Worm (Caenorhabditis elegans) whole organism, late embryonic: ENCODE results near the gene T04F8.3.

Source experiments
- C08G9.2 ChIP-seq: sonication (generic microtip); optimal IDR thresholded peaks from 2 replicates; lab custom pipeline; 2016; ENCODE audit warnings: mild to moderate bottlenecking, missing genetic modification characterization, moderate library complexity, missing compliant biosample characterization
- C38D4.7 ChIP-seq: fragments of 200-800 bp; sonication (Bioruptor generic); optimal IDR thresholded peaks from 2 replicates; lab custom pipeline; 2018; ENCODE audit warnings: mild to moderate bottlenecking, missing genetic modification characterization, moderate library complexity, missing compliant biosample characterization
- K02D7.2 ChIP-seq: sonication (generic microtip); optimal IDR thresholded peaks from 2 replicates; lab custom pipeline; 2017; ENCODE audit warnings: mild to moderate bottlenecking, missing genetic modification characterization, missing compliant biosample characterization
- T23F11.4 ChIP-seq: fragments of 200-800 bp; sonication (Bioruptor generic); optimal IDR thresholded peaks from 2 replicates; lab custom pipeline; 2018; ENCODE audit warnings: mild to moderate bottlenecking, missing genetic modification characterization, missing compliant biosample characterization
- Y22D7AL.16 ChIP-seq: sonication (generic microtip); optimal IDR thresholded peaks from 2 replicates; lab custom pipeline; 2016; ENCODE audit warnings: missing genetic modification characterization, missing compliant biosample characterization
- ahr-1 ChIP-seq: sonication (generic microtip); optimal IDR thresholded peaks from 2 replicates; lab custom pipeline; 2016; ENCODE audit warnings: missing genetic modification characterization, missing compliant biosample characterization
- ceh-18 ChIP-seq: sonication (generic microtip); optimal IDR thresholded peaks from 2 replicates; lab custom pipeline; 2016; ENCODE audit warnings: missing genetic modification characterization, missing compliant biosample characterization
- ceh-19 ChIP-seq: fragments of 200-800 bp; sonication (Bioruptor generic); optimal IDR thresholded peaks from 2 replicates; lab custom pipeline; 2018; ENCODE audit warnings: mild to moderate bottlenecking, missing genetic modification characterization, missing compliant biosample characterization
- ceh-2 ChIP-seq: sonication (generic microtip); optimal IDR thresholded peaks from 2 replicates; lab custom pipeline; 2016; ENCODE audit warnings: missing genotype, missing genetic modification characterization, missing compliant biosample characterization
- ceh-30 ChIP-seq: fragments of 150-350 bp; optimal IDR thresholded peaks from 2 replicates; lab custom pipeline; 2014; ENCODE audit warnings: missing biosample characterization, missing genetic modification characterization
- ceh-31 ChIP-seq: sonication (generic microtip); optimal IDR thresholded peaks from 2 replicates; lab custom pipeline; 2016; ENCODE audit warnings: missing genetic modification characterization, missing compliant biosample characterization
- ceh-34 ChIP-seq: sonication (generic microtip); optimal IDR thresholded peaks from 2 replicates; lab custom pipeline; 2016; ENCODE audit warnings: mild to moderate bottlenecking, missing genetic modification characterization, missing compliant biosample characterization
- ceh-45 ChIP-seq: fragments of 200-800 bp; sonication (Bioruptor generic); IDR thresholded peaks from 2 replicates; pipeline ENCODE4 v1.3.6; 2022; ENCODE audit warnings: missing genetic modification reagents, missing genetic modification characterization, missing compliant biosample characterization
- ceh-6 ChIP-seq: fragments of 200-800 bp; sonication (Bioruptor generic); optimal IDR thresholded peaks from 2 replicates; lab custom pipeline; 2018; ENCODE audit warnings: mild to moderate bottlenecking, missing genetic modification characterization, missing compliant biosample characterization
- dve-1 ChIP-seq: sonication (generic microtip); optimal IDR thresholded peaks from 2 replicates; lab custom pipeline; 2017; ENCODE audit warnings: antibody characterized with exemption, mild to moderate bottlenecking, missing genetic modification characterization, missing compliant biosample characterization
- elt-2 ChIP-seq: sonication (generic microtip); optimal IDR thresholded peaks from 2 replicates; lab custom pipeline; 2016; ENCODE audit warnings: missing genetic modification reagents, missing genetic modification characterization, missing compliant biosample characterization
- elt-4 ChIP-seq: sonication (generic microtip); optimal IDR thresholded peaks from 2 replicates; lab custom pipeline; 2016; ENCODE audit warnings: missing genetic modification characterization, missing compliant biosample characterization
- ets-4 ChIP-seq: sonication (generic microtip); optimal IDR thresholded peaks from 2 replicates; lab custom pipeline; 2016; ENCODE audit warnings: missing genetic modification characterization, missing compliant biosample characterization
- eyg-1 ChIP-seq: sonication (generic microtip); optimal IDR thresholded peaks from 2 replicates; lab custom pipeline; 2016; ENCODE audit warnings: missing genotype, missing genetic modification characterization, missing compliant biosample characterization
- fax-1 ChIP-seq: sonication (generic microtip); optimal IDR thresholded peaks from 2 replicates; lab custom pipeline; 2016; ENCODE audit warnings: missing genotype, missing genetic modification characterization, missing compliant biosample characterization
- gmeb-2 ChIP-seq: sonication (generic microtip); optimal IDR thresholded peaks from 2 replicates; lab custom pipeline; 2016; ENCODE audit warnings: missing genetic modification characterization, inconsistent platforms, missing compliant biosample characterization
- hlh-6 ChIP-seq: sonication (generic microtip); optimal IDR thresholded peaks from 2 replicates; lab custom pipeline; 2016; ENCODE audit warnings: missing genotype, missing genetic modification characterization, missing compliant biosample characterization
- hlh-8 ChIP-seq: sonication (generic microtip); optimal IDR thresholded peaks from 2 replicates; lab custom pipeline; 2016; ENCODE audit warnings: missing genotype, missing genetic modification characterization, missing compliant biosample characterization
- nhr-232 ChIP-seq: sonication (generic microtip); optimal IDR thresholded peaks from 2 replicates; lab custom pipeline; 2016; ENCODE audit warnings: missing genetic modification characterization, missing compliant biosample characterization
- odd-2 ChIP-seq: sonication (generic microtip); optimal IDR thresholded peaks from 2 replicates; lab custom pipeline; 2017; ENCODE audit warnings: antibody characterized with exemption, mild to moderate bottlenecking, missing genetic modification characterization, missing compliant biosample characterization
- pha-2 ChIP-seq: sonication (generic microtip); optimal IDR thresholded peaks from 2 replicates; lab custom pipeline; 2017; ENCODE audit warnings: mild to moderate bottlenecking, missing genetic modification characterization, missing compliant biosample characterization
- pha-4 ChIP-seq: fragments of 150-350 bp; optimal IDR thresholded peaks from 2 replicates; lab custom pipeline; 2018; ENCODE audit warnings: missing biosample characterization, missing genetic modification reagents, missing genetic modification characterization
- pqm-1 ChIP-seq: sonication (generic microtip); optimal IDR thresholded peaks from 2 replicates; lab custom pipeline; 2016; ENCODE audit warnings: missing genetic modification characterization, missing compliant biosample characterization
- pros-1 ChIP-seq: fragments of 150-350 bp; optimal IDR thresholded peaks from 2 replicates; lab custom pipeline; 2014; ENCODE audit warnings: missing biosample characterization, missing genetic modification reagents, missing genetic modification characterization
- ref-2 ChIP-seq: sonication (generic microtip); optimal IDR thresholded peaks from 2 replicates; lab custom pipeline; 2016; ENCODE audit warnings: missing genetic modification characterization, missing compliant biosample characterization
- tbx-2 ChIP-seq: sonication (generic microtip); optimal IDR thresholded peaks from 2 replicates; lab custom pipeline; 2016; ENCODE audit warnings: missing genetic modification characterization, missing compliant biosample characterization
- tbx-7 ChIP-seq: sonication (generic microtip); optimal IDR thresholded peaks from 2 replicates; lab custom pipeline; 2016; ENCODE audit warnings: missing genotype, missing genetic modification characterization, missing compliant biosample characterization
- unc-3 ChIP-seq, 2 experiments: fragments of 200-800 bp in 1 of 2; sonication (Bioruptor generic) in 1 of 2; sonication (generic microtip) in 1 of 2; conservative IDR thresholded peaks in 1 of 2; optimal IDR thresholded peaks in 1 of 2; 2 replicates each; pipeline versions ENCODE4 v1.3.6 to Lab custom; 2016 to 2022; ENCODE audit warnings: missing compliant biosample characterization in 2 of 2, missing genetic modification characterization in 2 of 2, missing genetic modification reagents in 1 of 2
- unc-42 ChIP-seq: sonication (generic microtip); optimal IDR thresholded peaks from 2 replicates; lab custom pipeline; 2016; ENCODE audit warnings: missing genotype, missing genetic modification characterization, missing compliant biosample characterization

T04F8.3 gene

ce11 chrX:11658331-11658730 is at the start of gene T04F8.3:
Gene T04F8.3, plus strand, starts transcription at chrX:11658631.
- TF ChIP-seq hlh-8 (no peak), ceh-34 (tag; lab: Kevin White, UChicago) (no peak), ceh-31 (no peak), pros-1 (tag; lab: Kevin White, UChicago) (no peak), fax-1 (tag; lab: Kevin White, UChicago) (no peak)
- TF ChIP-seq, all 69 proteins: peak for 0

ce11 chrX:11617387-11617786 is 41.0 kb upstream of the T04F8.3 start, which contains the start of gene F52D10.4:
Gene F52D10.4, plus strand, starts transcription at chrX:11617470.
- no peak for TF ChIP-seq ceh-6 (GFP tag; lab: Kevin White, UChicago)
- no peak for TF ChIP-seq T23F11.4 (GFP tag; lab: Kevin White, UChicago)
- TF ChIP-seq C08G9.2 (tag; lab: Kevin White, UChicago): no peak

- TF ChIP-seq ceh-45 (GFP tag; lab: Robert Waterston, UW): no peak
- no peak for TF ChIP-seq elt-2 (tag; lab: Kevin White, UChicago)
- TF ChIP-seq C38D4.7: no peak
Observed at ce11 chrX:11621997-11622396, 36.4 kb upstream of the T04F8.3 start, which contains the start of gene sto-3. Gene sto-3, minus strand, starts transcription at chrX:11622097.

DNA sequence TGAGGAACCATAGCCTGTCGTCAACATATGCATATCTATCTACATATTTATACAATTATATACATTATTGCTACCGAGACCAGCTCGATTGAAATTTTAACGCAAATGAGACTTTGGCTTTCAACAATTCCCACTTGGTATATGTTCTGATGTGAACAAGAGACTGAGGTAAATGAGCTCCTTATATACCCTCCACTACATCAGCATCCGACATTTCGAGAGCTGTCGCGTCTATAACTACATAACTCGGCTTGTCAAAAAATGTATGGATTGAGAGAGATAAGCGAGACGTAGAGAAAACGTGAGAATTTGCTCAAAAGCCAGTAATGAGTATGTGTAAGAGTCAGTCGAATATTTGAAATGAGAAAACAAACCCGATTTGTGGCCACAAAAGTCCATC is 35.0 kb upstream of the T04F8.3 start:
- TF ChIP-seq ceh-34 (tag; lab: Kevin White, UChicago) (no peak), gmeb-2 (no peak), pha-4 (tag; lab: Kevin White, UChicago) (no peak), ets-4 (tag; lab: Kevin White, UChicago) (no peak), unc-3 (GFP tag; conservative IDR thresholded peaks at IDR 0.05; lab: Robert Waterston, UW) (no peak), unc-3 (tag; optimal IDR thresholded peaks at IDR 0.05; lab: Kevin White, UChicago) (no peak), dve-1 (no peak), Y22D7AL.16 (tag; lab: Kevin White, UChicago) (no peak), pha-2 (no peak), K02D7.2 (tag; lab: Kevin White, UChicago) (no peak), hlh-6 (tag; lab: Kevin White, UChicago) (no peak), nhr-232 (no peak), ceh-30 (no peak), odd-2 (tag; lab: Kevin White, UChicago) (no peak), ceh-18 (no peak), ceh-19 (GFP tag; lab: Kevin White, UChicago) (no peak)

- TF ChIP-seq tbx-2 (no peak), elt-2 (tag; lab: Kevin White, UChicago) (no peak), pha-4 (tag; lab: Kevin White, UChicago) (no peak), ahr-1 (tag; lab: Kevin White, UChicago) (no peak), ets-4 (tag; lab: Kevin White, UChicago) (no peak), pros-1 (tag; lab: Kevin White, UChicago) (no peak), tbx-7 (tag; lab: Kevin White, UChicago) (no peak), ceh-31 (no peak), unc-3 (GFP tag; conservative IDR thresholded peaks at IDR 0.05; lab: Robert Waterston, UW) (no peak), unc-3 (tag; optimal IDR thresholded peaks at IDR 0.05; lab: Kevin White, UChicago) (no peak), ref-2 (tag; lab: Kevin White, UChicago) (no peak), eyg-1 (tag; lab: Kevin White, UChicago) (no peak), elt-4 (tag; lab: Kevin White, UChicago) (no peak), unc-42 (no peak), ceh-2 (tag; lab: Kevin White, UChicago) (no peak), pqm-1 (tag; lab: Kevin White, UChicago) (no peak)
Observed at ce11 chrX:11624621-11625020, 33.8 kb upstream of the T04F8.3 start.
